Worm (Caenorhabditis elegans) whole organism, late embryonic: ENCODE results near the gene M151.2.

Experiments
- ceh-24 ChIP-seq: sonication (generic microtip); optimal IDR thresholded peaks from 2 replicates; lab custom pipeline; 2016; ENCODE audit warnings: mild to moderate bottlenecking, missing genetic modification characterization, missing compliant biosample characterization
- ztf-16 ChIP-seq: sonication (generic microtip); optimal IDR thresholded peaks from 2 replicates; lab custom pipeline; 2017; ENCODE audit warnings: missing genetic modification characterization, missing compliant biosample characterization

- TF ChIP-seq ceh-24 (tag; lab: Kevin White, UChicago) (no peak), ztf-16 (tag; lab: Kevin White, UChicago) (no peak)
Measured at ce11 chrII:3616615-3617014, 14.3 kb upstream of the M151.2 start.
